Worm (Caenorhabditis elegans) whole organism, L2 larva: ENCODE results near the gene col-171.

ENCODE experiments used
- crh-2 ChIP-seq: sonication (generic microtip); optimal IDR thresholded peaks from 2 replicates; lab custom pipeline; 2017; ENCODE audit warnings: missing biosample characterization, missing genetic modification characterization
- mab-5 ChIP-seq: fragments of 150-350 bp; optimal IDR thresholded peaks from 2 replicates; lab custom pipeline; 2014; ENCODE audit warnings: missing biosample characterization, missing genetic modification characterization
- mdl-1 ChIP-seq, 2 experiments: fragments of 150-350 bp in 1 of 2; sonication (generic microtip) in 1 of 2; optimal IDR thresholded peaks; 2 replicates each; lab custom pipeline; 2017; ENCODE audit warnings: missing biosample characterization in 2 of 2, missing genetic modification characterization in 2 of 2
- nhr-237 ChIP-seq: fragments of 150-350 bp; optimal IDR thresholded peaks from 2 replicates; lab custom pipeline; 2014; ENCODE audit warnings: missing biosample characterization, missing genetic modification characterization
- sma-3 ChIP-seq: sonication (generic microtip); optimal IDR thresholded peaks from 2 replicates; lab custom pipeline; 2016; ENCODE audit warnings: missing genetic modification reagents, missing genetic modification characterization, missing compliant biosample characterization
- unc-62 ChIP-seq: fragments of 150-350 bp; optimal IDR thresholded peaks from 2 replicates; lab custom pipeline; 2014; ENCODE audit warnings: missing biosample characterization, missing genetic modification reagents, missing genetic modification characterization

- TF ChIP-seq nhr-237 (tag; lab: Kevin White, UChicago) (no peak), mab-5 (tag; lab: Kevin White, UChicago) (no peak), crh-2 (peak; percentile 32), sma-3 (GFP tag; lab: Kevin White, UChicago) (peak; percentile 48), mdl-1 (tag; optimal IDR thresholded peaks at IDR 0.05; lab: Kevin White, UChicago) (no peak), unc-62 (GFP tag; lab: Kevin White, UChicago) (no peak)
Observed at ce11 chrX:6286154-6286553, 47.9 kb upstream of the col-171 start.
